Fruit fly (Drosophila melanogaster) whole organism, pupa: ENCODE measurements around the gene CanA1.

Experiments
- CG14655 ChIP-seq: fragments of 200-800 bp; sonication (Bioruptor generic); optimal IDR thresholded peaks from 3 replicates; lab custom pipeline; 2017; ENCODE audit warnings: mild to moderate bottlenecking, missing biosample characterization, missing genetic modification reagents, missing genetic modification characterization
- rn ChIP-seq: fragments of 200-800 bp; sonication (Bioruptor generic); IDR thresholded peaks from 2 replicates; pipeline ENCODE4 v1.3.6; 2022; ENCODE audit warnings: missing biosample characterization, missing genetic modification characterization

DNA sequence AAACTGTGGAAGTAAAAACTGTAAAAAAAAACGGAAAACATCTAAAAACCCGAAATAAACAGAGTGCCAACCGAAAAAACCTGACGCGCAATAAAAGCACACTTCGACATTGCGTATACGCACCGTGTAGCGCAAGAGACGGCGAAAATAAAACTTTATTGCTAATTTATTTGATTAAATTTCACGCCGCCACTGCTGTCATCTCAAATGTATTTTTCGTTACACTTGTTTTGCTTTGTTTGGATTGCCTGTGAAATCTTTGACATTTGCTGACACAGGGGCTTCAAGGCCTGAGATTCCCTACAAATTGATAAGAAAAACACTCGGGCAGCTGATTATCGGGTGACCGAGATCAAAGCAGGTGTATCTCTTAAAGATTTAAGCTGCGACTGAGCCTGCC is 18.4 kb upstream of the CanA1 start:
- TF ChIP-seq rn (GFP tag; lab: Robert Waterston, UW) (no peak), CG14655 (GFP tag; lab: Kevin White, UChicago) (no peak)
